Worm (Caenorhabditis elegans) whole organism, L4 larva: ENCODE results near the gene ttll-11.
"Not testable (repeated sequence)": the region's sequence is repeated elsewhere in the genome, so short reads cannot be mapped to it uniquely, and the experiment has no call there.

Source experiments
- ZK546.5 ChIP-seq, 2 experiments: sonication (generic microtip); optimal IDR thresholded peaks; 2 replicates each; lab custom pipeline; 2017; ENCODE audit warnings: missing biosample characterization in 2 of 2, missing genetic modification characterization in 2 of 2
- cey-2 ChIP-seq: sonication (generic microtip); optimal IDR thresholded peaks from 3 replicates; lab custom pipeline; 2017; ENCODE audit warnings: missing genetic modification characterization, mild to moderate bottlenecking, missing compliant biosample characterization, antibody characterized with exemption, borderline replicate concordance; ENCODE audit not compliant: insufficient read depth
- dmd-9 ChIP-seq: fragments of 200-800 bp; sonication (Bioruptor generic); IDR thresholded peaks from 2 replicates; pipeline ENCODE4 v1.3.6; 2022; ENCODE audit warnings: missing genetic modification reagents, missing genetic modification characterization, missing compliant biosample characterization
- duxl-1 ChIP-seq: sonication (generic microtip); optimal IDR thresholded peaks from 2 replicates; lab custom pipeline; 2016; ENCODE audit warnings: mild to moderate bottlenecking, missing genetic modification characterization, moderate library complexity, missing compliant biosample characterization; ENCODE audit not compliant: poor library complexity
- egl-43 ChIP-seq: fragments of 200-800 bp; sonication (Bioruptor generic); IDR thresholded peaks from 2 replicates; pipeline ENCODE4 v1.3.6; 2022; ENCODE audit warnings: missing genetic modification reagents, missing genetic modification characterization, missing compliant biosample characterization
- lin-29 ChIP-seq: fragments of 200-800 bp; sonication (Bioruptor generic); IDR thresholded peaks from 2 replicates; pipeline ENCODE4 v1.3.6; 2022; ENCODE audit warnings: missing genetic modification reagents, missing genetic modification characterization, missing compliant biosample characterization
- mxl-2 ChIP-seq: fragments of 200-800 bp; sonication (Bioruptor generic); conservative IDR thresholded peaks from 2 replicates; pipeline ENCODE4 v1.3.6; 2022; ENCODE audit warnings: missing genetic modification reagents, missing genetic modification characterization, missing compliant biosample characterization
- nhr-11 ChIP-seq: fragments of 150-350 bp; optimal IDR thresholded peaks from 2 replicates; lab custom pipeline; 2014; ENCODE audit warnings: missing biosample characterization, missing genetic modification characterization
- nhr-25 ChIP-seq: sonication (generic microtip); optimal IDR thresholded peaks from 2 replicates; lab custom pipeline; 2017; ENCODE audit warnings: missing genetic modification characterization, mild to moderate bottlenecking, missing compliant biosample characterization, antibody characterized with exemption, moderate library complexity, borderline replicate concordance; ENCODE audit not compliant: insufficient read depth
- nhr-77 ChIP-seq: fragments of 150-350 bp; optimal IDR thresholded peaks from 2 replicates; lab custom pipeline; 2014; ENCODE audit warnings: missing biosample characterization, missing genetic modification characterization
- sdz-12 ChIP-seq: fragments of 200-800 bp; sonication (Bioruptor generic); optimal IDR thresholded peaks from 2 replicates; lab custom pipeline; 2018; ENCODE audit warnings: mild to moderate bottlenecking, missing genetic modification characterization, missing compliant biosample characterization
- skn-1 ChIP-seq: fragments of 150-350 bp; optimal IDR thresholded peaks from 2 replicates; lab custom pipeline; 2014; ENCODE audit warnings: missing biosample characterization, missing genetic modification characterization
- snpc-4 ChIP-seq: fragments of 150-350 bp; optimal IDR thresholded peaks from 2 replicates; lab custom pipeline; 2014; ENCODE audit warnings: missing biosample characterization, missing genetic modification characterization
- ztf-11 ChIP-seq: fragments of 150-350 bp; optimal IDR thresholded peaks from 2 replicates; lab custom pipeline; 2014; ENCODE audit warnings: missing biosample characterization, missing genetic modification characterization

ce11 chrIV:8715032-8715431, 17.5 kb downstream of the ttll-11 start, which contains the start of the genes parg-2 and ipla-5:
- TF ChIP-seq mxl-2 (GFP tag; lab: Robert Waterston, UW); nhr-25 (tag; lab: Kevin White, UChicago); ZK546.5 (tag; optimal IDR thresholded peaks at IDR 0.05; lab: Kevin White, UChicago); sdz-12 (GFP tag; lab: Kevin White, UChicago); duxl-1; egl-43 (GFP tag; lab: Robert Waterston, UW); lin-29 (GFP tag; lab: Robert Waterston, UW); nhr-11 (tag; lab: Kevin White, UChicago); snpc-4 (tag; lab: Kevin White, UChicago); cey-2 (tag; lab: Kevin White, UChicago); dmd-9; nhr-77 (tag; lab: Kevin White, UChicago); ztf-11 (tag; lab: Kevin White, UChicago); skn-1 (tag; lab: Kevin White, UChicago): not testable (repeated sequence)
